Fruit fly (Drosophila melanogaster) whole organism, adult: ENCODE data around the gene Arl2.

Experiments used
- CG11617 ChIP-seq: fragments of 200-800 bp; sonication (Bioruptor generic); optimal IDR thresholded peaks from 2 replicates; lab custom pipeline; 2017; ENCODE audit warnings: mild to moderate bottlenecking, missing biosample characterization, missing genetic modification reagents, missing genetic modification characterization
- CG12768 ChIP-seq: fragments of 200-800 bp; sonication (Bioruptor generic); optimal IDR thresholded peaks from 2 replicates; lab custom pipeline; 2017; ENCODE audit warnings: missing biosample characterization, missing genetic modification characterization, mild to moderate bottlenecking, moderate library complexity, missing genetic modification reagents
- CG14711 ChIP-seq: fragments of 200-800 bp; sonication (Bioruptor generic); optimal IDR thresholded peaks from 2 replicates; lab custom pipeline; 2018; ENCODE audit warnings: missing biosample characterization, mild to moderate bottlenecking, missing genetic modification characterization, moderate library complexity
- CG1620 ChIP-seq: fragments of 200-800 bp; sonication (Bioruptor generic); optimal IDR thresholded peaks from 2 replicates; lab custom pipeline; 2016; ENCODE audit warnings: missing biosample characterization, missing genetic modification characterization
- CG33017 ChIP-seq: fragments of 200-800 bp; sonication (Bioruptor generic); optimal IDR thresholded peaks from 2 replicates; lab custom pipeline; 2018; ENCODE audit warnings: missing biosample characterization, mild to moderate bottlenecking, missing genetic modification characterization, moderate library complexity
- CG5204 ChIP-seq: fragments of 200-800 bp; sonication (Bioruptor generic); optimal IDR thresholded peaks from 2 replicates; lab custom pipeline; 2016; ENCODE audit warnings: missing biosample characterization, missing genetic modification characterization
- CG7045 ChIP-seq: fragments of 200-800 bp; sonication (Bioruptor generic); optimal IDR thresholded peaks from 2 replicates; lab custom pipeline; 2017; ENCODE audit warnings: missing biosample characterization, mild to moderate bottlenecking, missing genetic modification characterization
- CG7101 ChIP-seq: fragments of 200-800 bp; sonication (Bioruptor generic); optimal IDR thresholded peaks from 2 replicates; lab custom pipeline; 2018; ENCODE audit warnings: missing biosample characterization, mild to moderate bottlenecking, missing genetic modification characterization, moderate library complexity
- Clk ChIP-seq: fragments of 200-800 bp; sonication (Bioruptor generic); optimal IDR thresholded peaks from 2 replicates; lab custom pipeline; 2017; ENCODE audit warnings: missing biosample characterization, missing genetic modification characterization
- Crg-1 ChIP-seq: fragments of 200-800 bp; sonication (Bioruptor generic); optimal IDR thresholded peaks from 2 replicates; lab custom pipeline; 2016; ENCODE audit warnings: missing biosample characterization, missing genetic modification characterization
- Hr96 ChIP-seq: fragments of 200-800 bp; sonication (Bioruptor generic); optimal IDR thresholded peaks from 2 replicates; lab custom pipeline; 2016; ENCODE audit warnings: missing biosample characterization, missing genetic modification characterization
- Mnt ChIP-seq: fragments of 200-800 bp; sonication (Bioruptor generic); optimal IDR thresholded peaks from 2 replicates; lab custom pipeline; 2016; ENCODE audit warnings: missing biosample characterization, mild to moderate bottlenecking, missing genetic modification characterization
- bab1 ChIP-seq: fragments of 200-800 bp; sonication (Bioruptor generic); optimal IDR thresholded peaks from 3 replicates; lab custom pipeline; 2019; ENCODE audit warnings: missing biosample characterization, mild to moderate bottlenecking, missing genetic modification characterization, moderate library complexity
- cic ChIP-seq: fragments of 200-800 bp; sonication (Bioruptor generic); optimal IDR thresholded peaks from 2 replicates; lab custom pipeline; 2017; ENCODE audit warnings: missing biosample characterization, mild to moderate bottlenecking, missing genetic modification characterization, moderate library complexity
- cnc ChIP-seq, 2 experiments: fragments of >200 bp; optimal IDR thresholded peaks; 2 replicates each; lab custom pipeline; 2017
- kay ChIP-seq: fragments of 200-800 bp; sonication (Bioruptor generic); peaks from one replicate; lab custom pipeline; 2016; ENCODE audit warnings: missing biosample characterization, missing genetic modification characterization, borderline replicate concordance
- ovo ChIP-seq: fragments of 200-800 bp; sonication (Bioruptor generic); optimal IDR thresholded peaks from 2 replicates; lab custom pipeline; 2016; ENCODE audit warnings: missing biosample characterization, missing genetic modification characterization
- pad ChIP-seq: fragments of 200-800 bp; sonication (Bioruptor generic); optimal IDR thresholded peaks from 3 replicates; lab custom pipeline; 2017; ENCODE audit warnings: missing biosample characterization, missing genetic modification characterization, mild to moderate bottlenecking, moderate library complexity, missing genetic modification reagents
- tj ChIP-seq: fragments of 200-800 bp; sonication (Bioruptor generic); optimal IDR thresholded peaks from 3 replicates; lab custom pipeline; 2017; ENCODE audit warnings: missing biosample characterization, mild to moderate bottlenecking, missing genetic modification characterization, moderate library complexity
- toe ChIP-seq: fragments of 200-800 bp; sonication (Bioruptor generic); optimal IDR thresholded peaks from 2 replicates; lab custom pipeline; 2016; ENCODE audit warnings: missing biosample characterization, missing genetic modification characterization

Gene Arl2

dm6 chr3R:8316344-8317105, 24.4 kb upstream of the Arl2 start, which contains the start of gene Coq2:
Gene Coq2 (minus strand): TSS chr3R:8316543.
- TF ChIP-seq Clk (no peak), cnc (optimal IDR thresholded peaks at IDR 0.05; lab: Kevin White, UChicago) (no peak), Mnt (GFP tag; lab: Kevin White, UChicago) (no peak), pad (GFP tag; lab: Kevin White, UChicago) (peak; percentile 99), tj (GFP tag; lab: Kevin White, UChicago) (peak; percentile 21), CG14711 (tag; lab: Kevin White, UChicago) (no peak), toe (GFP tag; lab: Kevin White, UChicago) (no peak), CG11617 (GFP tag; lab: Kevin White, UChicago) (no peak), cic (GFP tag; lab: Kevin White, UChicago) (no peak), CG33017 (no peak), bab1 (GFP tag; lab: Kevin White, UChicago) (peak; percentile 61), CG1620 (GFP tag; lab: Kevin White, UChicago) (no peak), Crg-1 (GFP tag; lab: Kevin White, UChicago) (no peak), CG12768 (no peak), CG5204 (GFP tag; lab: Kevin White, UChicago) (no peak), CG7045 (GFP tag; lab: Kevin White, UChicago) (no peak), CG7101 (tag; lab: Kevin White, UChicago) (no peak), ovo (GFP tag; lab: Kevin White, UChicago) (peak; percentile 28), kay (GFP tag; lab: Kevin White, UChicago) (no peak), Hr96 (no peak)

dm6 chr3R:8317215-8317614, 23.7 kb upstream of the Arl2 start, which contains the start of gene Ctr1B:
Gene Ctr1B (plus strand): TSS chr3R:8317612.
- TF ChIP-seq bab1 (GFP tag; lab: Kevin White, UChicago) (no peak), Crg-1 (GFP tag; lab: Kevin White, UChicago) (no peak), cic (GFP tag; lab: Kevin White, UChicago) (no peak), CG14711 (tag; lab: Kevin White, UChicago) (no peak), pad (GFP tag; lab: Kevin White, UChicago) (no peak), CG12768 (no peak), CG1620 (GFP tag; lab: Kevin White, UChicago) (no peak), ovo (GFP tag; lab: Kevin White, UChicago) (no peak)

dm6 chr3R:8317709-8318335, 23.1 kb upstream of the Arl2 start:
- no peak for TF ChIP-seq tj (GFP tag; lab: Kevin White, UChicago)
- TF ChIP-seq CG7045 (GFP tag; lab: Kevin White, UChicago), result peak; percentile 6
- TF ChIP-seq Mnt (GFP tag; lab: Kevin White, UChicago), result no peak
- TF ChIP-seq CG33017, result peak; percentile 60
- TF ChIP-seq CG14711 (tag; lab: Kevin White, UChicago), result peak; percentile 29
- TF ChIP-seq Clk, result no peak
- no peak for TF ChIP-seq CG11617 (GFP tag; lab: Kevin White, UChicago)
- no peak for TF ChIP-seq kay (GFP tag; lab: Kevin White, UChicago)
- TF ChIP-seq CG1620 (GFP tag; lab: Kevin White, UChicago), result no peak
- TF ChIP-seq CG12768, result no peak
- TF ChIP-seq Hr96, result no peak
- peak; percentile 27 for TF ChIP-seq CG7101 (tag; lab: Kevin White, UChicago)
- peak; percentile 37 for TF ChIP-seq cic (GFP tag; lab: Kevin White, UChicago)
- no peak for TF ChIP-seq ovo (GFP tag; lab: Kevin White, UChicago)
- TF ChIP-seq toe (GFP tag; lab: Kevin White, UChicago), result no peak
- TF ChIP-seq CG5204 (GFP tag; lab: Kevin White, UChicago), result no peak
- no peak for TF ChIP-seq pad (GFP tag; lab: Kevin White, UChicago)
- no peak for TF ChIP-seq bab1 (GFP tag; lab: Kevin White, UChicago)

dm6 chr3R:8321447-8321846, 19.5 kb upstream of the Arl2 start, which contains the start of gene Or85a:
Gene Or85a (plus strand): TSS chr3R:8321747.
- TF ChIP-seq Hr96 (no peak), CG5204 (GFP tag; lab: Kevin White, UChicago) (no peak), tj (GFP tag; lab: Kevin White, UChicago) (no peak), ovo (GFP tag; lab: Kevin White, UChicago) (no peak), CG1620 (GFP tag; lab: Kevin White, UChicago) (no peak), CG33017 (no peak), kay (GFP tag; lab: Kevin White, UChicago) (no peak), Mnt (GFP tag; lab: Kevin White, UChicago) (no peak), pad (GFP tag; lab: Kevin White, UChicago) (no peak)

dm6 chr3R:8324016-8324415, 16.9 kb upstream of the Arl2 start, which contains the start of gene CG7443:
Gene CG7443 (plus strand): TSS chr3R:8324316.
- TF ChIP-seq toe (GFP tag; lab: Kevin White, UChicago) (no peak), Hr96 (no peak), kay (GFP tag; lab: Kevin White, UChicago) (no peak), pad (GFP tag; lab: Kevin White, UChicago) (no peak), CG12768 (no peak), Clk (no peak), CG33017 (no peak), CG7101 (tag; lab: Kevin White, UChicago) (no peak), Mnt (GFP tag; lab: Kevin White, UChicago) (no peak), CG11617 (GFP tag; lab: Kevin White, UChicago) (no peak), Crg-1 (GFP tag; lab: Kevin White, UChicago) (no peak), cnc (optimal IDR thresholded peaks at IDR 0.05; lab: Kevin White, UChicago) (no peak), tj (GFP tag; lab: Kevin White, UChicago) (no peak), cic (GFP tag; lab: Kevin White, UChicago) (no peak)
